Worm (Caenorhabditis elegans): ENCODE measurements around the gene tcer-1.

- no peak for TF ChIP-seq nhr-28 (tag; optimal IDR thresholded peaks at IDR 0.05)
- TF ChIP-seq nhr-237 (tag; optimal IDR thresholded peaks at IDR 0.05): no peak
- TF ChIP-seq lin-39 (tag; optimal IDR thresholded peaks at IDR 0.05): no peak
- no peak for TF ChIP-seq ZK546.5 (tag; optimal IDR thresholded peaks at IDR 0.05)
- no peak for TF ChIP-seq zip-2 (tag; optimal IDR thresholded peaks at IDR 0.05)
- no peak for TF ChIP-seq duxl-1 (tag; optimal IDR thresholded peaks at IDR 0.05; ENCODE audit: poor library complexity)
- TF ChIP-seq F49E8.2 (tag; optimal IDR thresholded peaks at IDR 0.05; ENCODE audit: borderline replicate concordance): no peak
- no peak for TF ChIP-seq snpc-4 (tag; optimal IDR thresholded peaks at IDR 0.05)
- no peak for TF ChIP-seq ztf-11 (tag; optimal IDR thresholded peaks at IDR 0.05)
- TF ChIP-seq unc-39 (tag; optimal IDR thresholded peaks at IDR 0.05): no peak
- no peak for TF ChIP-seq nhr-11 (tag; optimal IDR thresholded peaks at IDR 0.05)
- TF ChIP-seq pqm-1 (tag; optimal IDR thresholded peaks at IDR 0.05): no peak
- TF ChIP-seq hlh-30 (tag; optimal IDR thresholded peaks at IDR 0.05; ENCODE audit: insufficient read depth): no peak
- no peak for TF ChIP-seq T20F7.1 (GFP tag; optimal IDR thresholded peaks at IDR 0.05)
These were observed 1.9 kb upstream of the tcer-1 start, which contains the start of gene ZK1127.12 for ce11 chrII:7051778-7052177.

Measured in whole organism, L4 larva.